Fruit fly (Drosophila melanogaster) whole organism, prepupa: Measurements from ENCODE around the gene CG7218.
A peak's percentile ranks its signal among the peaks of the same experiment; 100 is the strongest.

Source experiments
- Blimp-1 ChIP-seq: fragments of 200-800 bp; sonication (Bioruptor generic); optimal IDR thresholded peaks from 3 replicates; lab custom pipeline; 2017; ENCODE audit warnings: missing biosample characterization, missing genetic modification characterization, mild to moderate bottlenecking, moderate library complexity, missing genetic modification reagents
- CG10669 ChIP-seq: fragments of 200-800 bp; sonication (Bioruptor generic); optimal IDR thresholded peaks from 3 replicates; lab custom pipeline; 2018; ENCODE audit warnings: missing biosample characterization, mild to moderate bottlenecking, missing genetic modification characterization, moderate library complexity
- CG11294 ChIP-seq: fragments of 200-800 bp; sonication (Bioruptor generic); IDR thresholded peaks from 2 replicates; pipeline ENCODE4 v1.3.6; 2022; ENCODE audit warnings: missing biosample characterization, missing genetic modification characterization
- CG11762 ChIP-seq: fragments of 200-800 bp; sonication (Bioruptor generic); optimal IDR thresholded peaks from 3 replicates; lab custom pipeline; 2016; ENCODE audit warnings: missing biosample characterization, missing genetic modification characterization; ENCODE audit not compliant: insufficient read depth
- CG11902 ChIP-seq: fragments of 200-800 bp; sonication (Bioruptor generic); optimal IDR thresholded peaks from 3 replicates; lab custom pipeline; 2016; ENCODE audit warnings: missing biosample characterization, missing genetic modification characterization
- CG16779 ChIP-seq: fragments of 200-800 bp; sonication (Bioruptor generic); optimal IDR thresholded peaks from 3 replicates; lab custom pipeline; 2017; ENCODE audit warnings: missing biosample characterization, mild to moderate bottlenecking, missing genetic modification characterization
- CG3032 ChIP-seq: fragments of 200-800 bp; optimal IDR thresholded peaks from 2 replicates; lab custom pipeline; 2019; ENCODE audit warnings: missing biosample characterization, mild to moderate bottlenecking, missing genetic modification characterization, moderate library complexity
- CG31627 ChIP-seq: fragments of 200-800 bp; sonication (Bioruptor generic); optimal IDR thresholded peaks from 3 replicates; lab custom pipeline; 2016; ENCODE audit warnings: missing biosample characterization, missing genetic modification characterization
- CG32006 ChIP-seq: fragments of 200-800 bp; sonication (Bioruptor generic); optimal IDR thresholded peaks from 3 replicates; lab custom pipeline; 2017; ENCODE audit warnings: missing biosample characterization, mild to moderate bottlenecking, missing genetic modification characterization
- CG34406 ChIP-seq: fragments of 200-800 bp; sonication (Bioruptor generic); optimal IDR thresholded peaks from 3 replicates; lab custom pipeline; 2016; ENCODE audit warnings: missing biosample characterization, missing genetic modification characterization
- CG3919 ChIP-seq: fragments of 200-800 bp; sonication (Bioruptor generic); optimal IDR thresholded peaks from 3 replicates; lab custom pipeline; 2016; ENCODE audit warnings: missing biosample characterization, missing genetic modification characterization
- CG4318 ChIP-seq: fragments of 200-800 bp; sonication (Bioruptor generic); optimal IDR thresholded peaks from 3 replicates; lab custom pipeline; 2017; ENCODE audit warnings: missing biosample characterization, mild to moderate bottlenecking, missing genetic modification characterization
- CG6163 ChIP-seq: fragments of 200-800 bp; sonication (Bioruptor generic); IDR thresholded peaks from 3 replicates; pipeline ENCODE4 v1.3.6; 2022; ENCODE audit warnings: missing biosample characterization, missing genetic modification characterization
- CG6276 ChIP-seq: fragments of 200-800 bp; sonication (Bioruptor generic); optimal IDR thresholded peaks from 2 replicates; lab custom pipeline; 2017; ENCODE audit warnings: missing biosample characterization, mild to moderate bottlenecking, missing genetic modification characterization
- CG6792 ChIP-seq: fragments of 200-800 bp; sonication (Bioruptor generic); optimal IDR thresholded peaks from 3 replicates; lab custom pipeline; 2016; ENCODE audit warnings: missing biosample characterization, missing genetic modification characterization
- CG6808 ChIP-seq: fragments of 200-800 bp; sonication (Bioruptor generic); optimal IDR thresholded peaks from 3 replicates; lab custom pipeline; 2017; ENCODE audit warnings: missing biosample characterization, missing genetic modification characterization, mild to moderate bottlenecking, moderate library complexity, missing genetic modification reagents
- CG6854 ChIP-seq: fragments of 200-800 bp; sonication (Bioruptor generic); optimal IDR thresholded peaks from 2 replicates; lab custom pipeline; 2017; ENCODE audit warnings: missing biosample characterization, mild to moderate bottlenecking, missing genetic modification characterization
- CG8119 ChIP-seq: fragments of 200-800 bp; sonication (Bioruptor generic); IDR thresholded peaks from 3 replicates; pipeline ENCODE4 v1.3.6; 2022; ENCODE audit warnings: missing biosample characterization, missing genetic modification characterization
- CG8632 ChIP-seq: fragments of 200-800 bp; sonication (Bioruptor generic); optimal IDR thresholded peaks from 3 replicates; lab custom pipeline; 2016; ENCODE audit warnings: missing biosample characterization, missing genetic modification characterization
- CG9139 ChIP-seq: fragments of 200-800 bp; sonication (Bioruptor generic); optimal IDR thresholded peaks from 3 replicates; lab custom pipeline; 2017; ENCODE audit warnings: missing biosample characterization, mild to moderate bottlenecking, missing genetic modification characterization
- Eip75B ChIP-seq: fragments of 200-800 bp; sonication (Bioruptor generic); optimal IDR thresholded peaks from 3 replicates; lab custom pipeline; 2016; ENCODE audit warnings: missing biosample characterization, missing genetic modification characterization
- Eip93F ChIP-seq: fragments of 200-800 bp; sonication (Bioruptor generic); optimal IDR thresholded peaks from 2 replicates; lab custom pipeline; 2016; ENCODE audit warnings: missing biosample characterization, mild to moderate bottlenecking, missing genetic modification characterization
- Ets21C ChIP-seq: fragments of 200-800 bp; sonication (Bioruptor generic); optimal IDR thresholded peaks from 3 replicates; lab custom pipeline; 2016; ENCODE audit warnings: missing biosample characterization, missing genetic modification characterization
- Ets96B ChIP-seq: fragments of 200-800 bp; optimal IDR thresholded peaks from 2 replicates; lab custom pipeline; 2019; ENCODE audit warnings: missing biosample characterization, mild to moderate bottlenecking, missing genetic modification characterization, moderate library complexity
- Gug ChIP-seq: fragments of 200-800 bp; sonication (Bioruptor generic); IDR thresholded peaks from 2 replicates; pipeline ENCODE4 v1.3.6; 2022; ENCODE audit warnings: missing biosample characterization, missing genetic modification characterization
- Hr38 ChIP-seq: sonication (Bioruptor generic); optimal IDR thresholded peaks from 2 replicates; lab custom pipeline; 2016; ENCODE audit warnings: missing biosample characterization, missing genetic modification characterization
- Hr39 ChIP-seq: fragments of 200-800 bp; sonication (Bioruptor generic); optimal IDR thresholded peaks from 2 replicates; lab custom pipeline; 2016; ENCODE audit warnings: missing biosample characterization, missing genetic modification characterization
- Hr4 ChIP-seq: fragments of 200-800 bp; sonication (Bioruptor generic); optimal IDR thresholded peaks from 3 replicates; lab custom pipeline; 2016; ENCODE audit warnings: missing biosample characterization, missing genetic modification characterization
- Lpt ChIP-seq: fragments of 200-800 bp; sonication (Bioruptor generic); optimal IDR thresholded peaks from 3 replicates; lab custom pipeline; 2016; ENCODE audit warnings: missing biosample characterization, missing genetic modification characterization
- Met ChIP-seq: fragments of 200-800 bp; sonication (Bioruptor generic); optimal IDR thresholded peaks from 3 replicates; lab custom pipeline; 2016; ENCODE audit warnings: missing biosample characterization, missing genetic modification characterization
- OdsH ChIP-seq: fragments of 200-800 bp; sonication (Bioruptor generic); optimal IDR thresholded peaks from 3 replicates; lab custom pipeline; 2016; ENCODE audit warnings: missing biosample characterization, missing genetic modification characterization
- Smox ChIP-seq: fragments of 200-800 bp; sonication (Bioruptor generic); optimal IDR thresholded peaks from 3 replicates; lab custom pipeline; 2016; ENCODE audit warnings: missing biosample characterization, missing genetic modification characterization
- Sox102F ChIP-seq: fragments of 200-800 bp; sonication (Bioruptor generic); optimal IDR thresholded peaks from 2 replicates; lab custom pipeline; 2016; ENCODE audit warnings: missing biosample characterization, mild to moderate bottlenecking, missing genetic modification characterization
- Sox15 ChIP-seq: fragments of 200-800 bp; sonication (Bioruptor generic); optimal IDR thresholded peaks from 3 replicates; lab custom pipeline; 2016; ENCODE audit warnings: missing biosample characterization, missing genetic modification characterization
- achi ChIP-seq: fragments of 200-800 bp; sonication (Bioruptor generic); optimal IDR thresholded peaks from 3 replicates; lab custom pipeline; 2016; ENCODE audit warnings: missing biosample characterization, missing genetic modification characterization
- dac ChIP-seq: fragments of 200-800 bp; sonication (Bioruptor generic); optimal IDR thresholded peaks from 2 replicates; lab custom pipeline; 2017; ENCODE audit warnings: missing biosample characterization, mild to moderate bottlenecking, missing genetic modification characterization
- dsx ChIP-seq: fragments of 200-800 bp; optimal IDR thresholded peaks from 3 replicates; lab custom pipeline; 2019; ENCODE audit warnings: missing biosample characterization, mild to moderate bottlenecking, missing genetic modification characterization, moderate library complexity; ENCODE audit not compliant: poor library complexity, severe bottlenecking
- eg ChIP-seq: fragments of 200-800 bp; sonication (Bioruptor generic); IDR thresholded peaks from 3 replicates; pipeline ENCODE4 v1.3.6; 2022; ENCODE audit warnings: missing biosample characterization, missing genetic modification characterization
- esn ChIP-seq: fragments of 200-800 bp; sonication (Bioruptor generic); optimal IDR thresholded peaks from 2 replicates; lab custom pipeline; 2016; ENCODE audit warnings: missing biosample characterization, mild to moderate bottlenecking, missing genetic modification characterization, moderate library complexity
- fd59A ChIP-seq: fragments of 200-800 bp; sonication (Bioruptor generic); optimal IDR thresholded peaks from 2 replicates; lab custom pipeline; 2017; ENCODE audit warnings: missing biosample characterization, mild to moderate bottlenecking, missing genetic modification characterization, missing genetic modification reagents
- fd85E ChIP-seq: fragments of 200-800 bp; sonication (Bioruptor generic); optimal IDR thresholded peaks from 3 replicates; lab custom pipeline; 2016; ENCODE audit warnings: missing biosample characterization, missing genetic modification characterization
- fkh ChIP-seq: fragments of 200-800 bp; sonication (Bioruptor generic); optimal IDR thresholded peaks from 3 replicates; lab custom pipeline; 2017; ENCODE audit warnings: missing biosample characterization, mild to moderate bottlenecking, missing genetic modification characterization, moderate library complexity
- net ChIP-seq: fragments of 200-800 bp; sonication (Bioruptor generic); optimal IDR thresholded peaks from 3 replicates; lab custom pipeline; 2016; ENCODE audit warnings: missing biosample characterization, missing genetic modification characterization
- pdm3 ChIP-seq: fragments of 200-800 bp; sonication (Bioruptor generic); optimal IDR thresholded peaks from 3 replicates; lab custom pipeline; 2016; ENCODE audit warnings: missing biosample characterization, missing genetic modification characterization
- salr ChIP-seq, 2 experiments: fragments of 200-800 bp; sonication (Bioruptor generic); optimal IDR thresholded peaks; 3 replicates each; lab custom pipeline; 2016 to 2018; ENCODE audit warnings: missing biosample characterization in 2 of 2, missing genetic modification characterization in 2 of 2, mild to moderate bottlenecking in 1 of 2
- spab ChIP-seq: fragments of 200-800 bp; sonication (Bioruptor generic); optimal IDR thresholded peaks from 2 replicates; lab custom pipeline; 2017; ENCODE audit warnings: missing biosample characterization, mild to moderate bottlenecking, missing genetic modification characterization, missing genetic modification reagents
- svp ChIP-seq: fragments of 200-800 bp; sonication (Bioruptor generic); peaks from one replicate; lab custom pipeline; 2016; ENCODE audit warnings: missing biosample characterization, missing genetic modification characterization
- vri ChIP-seq: fragments of 200-800 bp; sonication (Bioruptor generic); optimal IDR thresholded peaks from 3 replicates; lab custom pipeline; 2016; ENCODE audit warnings: missing biosample characterization, mild to moderate bottlenecking, missing genetic modification characterization

Gene CG7218

DNA sequence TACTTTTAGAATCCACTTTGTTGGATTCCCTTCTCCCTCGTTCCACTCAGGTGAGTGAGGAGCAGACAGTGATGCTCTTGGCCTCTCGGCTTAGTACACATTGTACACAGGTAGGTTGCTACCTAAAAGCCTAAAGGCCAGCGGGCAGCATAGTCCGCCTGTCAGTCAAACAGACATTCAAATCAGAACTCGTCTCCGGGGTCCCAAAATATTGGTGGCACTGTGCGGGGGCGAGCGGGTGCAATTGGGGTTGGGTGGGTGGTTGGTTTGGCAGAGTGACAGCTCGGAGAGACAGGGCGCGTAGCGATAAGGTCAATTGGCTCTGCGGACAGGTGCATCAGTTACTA lies 33.6 kb upstream of the CG7218 start:
- no peak for TF ChIP-seq svp
- TF ChIP-seq CG3032, result no peak
- no peak for TF ChIP-seq fkh (GFP tag; lab: Kevin White, UChicago)
- no peak for TF ChIP-seq CG16779 (tag; lab: Kevin White, UChicago)
- TF ChIP-seq CG11762 (GFP tag; lab: Kevin White, UChicago), result no peak
- no peak for TF ChIP-seq CG8119
- no peak for TF ChIP-seq CG4318 (GFP tag; lab: Kevin White, UChicago)
- TF ChIP-seq Hr38, result no peak
- no peak for TF ChIP-seq CG11902
- no peak for TF ChIP-seq CG32006
- TF ChIP-seq CG9139 (GFP tag; lab: Kevin White, UChicago), result no peak
- TF ChIP-seq Ets21C (GFP tag; lab: Kevin White, UChicago), result no peak
- TF ChIP-seq CG10669, result no peak
- TF ChIP-seq CG11294 (GFP tag; lab: Robert Waterston, UW), result no peak
- no peak for TF ChIP-seq Hr4 (GFP tag; lab: Kevin White, UChicago)
- no peak for TF ChIP-seq CG6276 (GFP tag; lab: Kevin White, UChicago)
- TF ChIP-seq salr (GFP tag; optimal IDR thresholded peaks at IDR 0.05; lab: Kevin White, UChicago), result no peak
- no peak for TF ChIP-seq Gug
- no peak for TF ChIP-seq Met
- TF ChIP-seq, all 60 proteins: peak for 0

DNA sequence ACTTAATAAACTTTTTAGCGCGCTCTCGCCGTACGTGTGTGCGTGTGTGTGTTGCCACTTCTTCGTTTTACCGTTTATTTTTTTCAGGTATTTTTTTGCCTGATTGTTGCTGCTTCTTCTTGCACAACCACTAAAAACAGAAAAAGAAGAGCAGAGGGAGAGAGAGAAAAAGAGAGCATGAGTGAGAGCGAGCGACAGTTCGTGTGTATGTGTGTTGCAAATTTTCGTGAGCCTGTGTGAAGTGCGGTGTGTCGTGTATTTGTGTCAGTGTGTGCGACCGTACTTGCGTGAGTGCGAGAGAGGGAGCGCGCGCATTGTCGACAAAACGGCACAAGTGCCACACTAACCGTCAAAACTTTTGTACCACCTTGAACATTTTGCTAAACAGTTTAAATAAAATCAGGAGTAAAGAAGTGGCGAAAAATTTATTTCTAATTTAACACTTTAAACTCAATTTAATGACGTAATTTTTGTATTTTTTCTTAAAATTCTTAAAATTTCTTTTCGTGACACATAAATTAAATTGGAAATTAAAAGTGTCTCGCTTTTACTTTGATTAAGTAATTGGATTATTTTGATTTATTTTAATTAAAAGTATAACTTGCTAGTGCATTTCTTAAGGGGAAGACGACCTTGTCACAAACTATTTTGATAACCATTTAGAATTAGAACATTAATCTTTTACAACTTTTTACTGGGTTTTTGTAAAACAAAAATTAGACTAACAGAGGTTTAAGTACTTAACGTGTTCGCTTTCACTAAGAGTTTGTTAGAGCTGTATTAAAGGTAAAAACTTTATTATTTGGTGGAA lies 33.0 kb upstream of the CG7218 start:
- TF ChIP-seq Met, result peak; percentile 62
- TF ChIP-seq CG9139 (GFP tag; lab: Kevin White, UChicago), result peak; percentile 92
- peak; percentile 23 for TF ChIP-seq CG34406 (GFP tag; lab: Kevin White, UChicago)
- TF ChIP-seq fd59A (GFP tag; lab: Kevin White, UChicago), result peak; percentile 34
- TF ChIP-seq achi (GFP tag; lab: Kevin White, UChicago), result peak; percentile 57
- no peak for TF ChIP-seq eg (GFP tag; lab: Robert Waterston, UW)
- peak; percentile 49 for TF ChIP-seq Sox15 (GFP tag; lab: Kevin White, UChicago)
- TF ChIP-seq CG4318 (GFP tag; lab: Kevin White, UChicago), result peak; percentile 53
- peak; percentile 81 for TF ChIP-seq net (GFP tag; lab: Kevin White, UChicago)
- TF ChIP-seq svp, result peak; percentile 82
- TF ChIP-seq vri, result peak; percentile 77
- no peak for TF ChIP-seq CG11762 (GFP tag; lab: Kevin White, UChicago)
- peak; percentile 86 for TF ChIP-seq CG6854
- TF ChIP-seq Ets96B (tag; lab: Kevin White, UChicago), result peak; percentile 84
- peak; percentile 42 for TF ChIP-seq Eip75B (GFP tag; lab: Kevin White, UChicago)
- TF ChIP-seq CG6163 (GFP tag; lab: Robert Waterston, UW), result no peak
- TF ChIP-seq CG3919 (GFP tag; lab: Kevin White, UChicago), result peak; percentile 21
- TF ChIP-seq fd85E (GFP tag; lab: Kevin White, UChicago), result peak; percentile 33
- peak; percentile 58 for TF ChIP-seq CG31627 (GFP tag; lab: Kevin White, UChicago)
- peak; percentile 55 for TF ChIP-seq dac
- TF ChIP-seq dsx, result peak; percentile 86
- peak; percentile 79 for TF ChIP-seq spab (GFP tag; lab: Kevin White, UChicago)
- no peak for TF ChIP-seq CG11294 (GFP tag; lab: Robert Waterston, UW)
- TF ChIP-seq CG16779 (tag; lab: Kevin White, UChicago), result peak; percentile 92
- TF ChIP-seq pdm3 (GFP tag; lab: Kevin White, UChicago), result peak; percentile 65
- peak; percentile 77 for TF ChIP-seq Eip93F
- peak; percentile 11 for TF ChIP-seq Blimp-1 (GFP tag; lab: Kevin White, UChicago)
- peak; percentile 86 for TF ChIP-seq CG6808 (GFP tag; lab: Kevin White, UChicago)
- TF ChIP-seq esn, result peak; percentile 74
- TF ChIP-seq OdsH (GFP tag; lab: Kevin White, UChicago), result peak; percentile 58
- no peak for TF ChIP-seq Hr38
- TF ChIP-seq Lpt (GFP tag; lab: Kevin White, UChicago), result peak; percentile 79
- peak; percentile 65 for TF ChIP-seq CG10669
- TF ChIP-seq CG8632, result peak; percentile 59
- peak; percentile 63 for TF ChIP-seq Smox (GFP tag; lab: Kevin White, UChicago)
- TF ChIP-seq Gug, result no peak
- TF ChIP-seq Hr39 (GFP tag; lab: Kevin White, UChicago), result peak; percentile 45
- TF ChIP-seq Sox102F (GFP tag; lab: Kevin White, UChicago), result peak; percentile 50
- peak; percentile 25 for TF ChIP-seq CG6792 (GFP tag; lab: Kevin White, UChicago)
- peak; percentile 64 to 75 for TF ChIP-seq salr (GFP tag; optimal IDR thresholded peaks at IDR 0.05; lab: Kevin White, UChicago)
